Fruit fly (Drosophila melanogaster) whole organism, adult: ENCODE data around the gene gammaTub23C.

Experiments used
- CG1620 ChIP-seq: fragments of 200-800 bp; sonication (Bioruptor generic); optimal IDR thresholded peaks from 2 replicates; lab custom pipeline; 2016; ENCODE audit warnings: missing biosample characterization, missing genetic modification characterization
- Crg-1 ChIP-seq: fragments of 200-800 bp; sonication (Bioruptor generic); optimal IDR thresholded peaks from 2 replicates; lab custom pipeline; 2016; ENCODE audit warnings: missing biosample characterization, missing genetic modification characterization
- bab1 ChIP-seq: fragments of 200-800 bp; sonication (Bioruptor generic); optimal IDR thresholded peaks from 3 replicates; lab custom pipeline; 2019; ENCODE audit warnings: missing biosample characterization, mild to moderate bottlenecking, missing genetic modification characterization, moderate library complexity
- cic ChIP-seq: fragments of 200-800 bp; sonication (Bioruptor generic); optimal IDR thresholded peaks from 2 replicates; lab custom pipeline; 2017; ENCODE audit warnings: missing biosample characterization, mild to moderate bottlenecking, missing genetic modification characterization, moderate library complexity
- tj ChIP-seq: fragments of 200-800 bp; sonication (Bioruptor generic); optimal IDR thresholded peaks from 3 replicates; lab custom pipeline; 2017; ENCODE audit warnings: missing biosample characterization, mild to moderate bottlenecking, missing genetic modification characterization, moderate library complexity

dm6 chr2L:2957547-2958174 is 15.0 kb upstream of the gammaTub23C start:
- TF ChIP-seq tj (GFP tag; lab: Kevin White, UChicago): peak; percentile 33
- TF ChIP-seq bab1 (GFP tag; lab: Kevin White, UChicago): peak; percentile 24
- TF ChIP-seq Crg-1 (GFP tag; lab: Kevin White, UChicago): peak; percentile 35
- TF ChIP-seq cic (GFP tag; lab: Kevin White, UChicago): peak; percentile 44
- peak; percentile 60 for TF ChIP-seq CG1620 (GFP tag; lab: Kevin White, UChicago)
